Fruit fly (Drosophila melanogaster) whole organism, adult: ENCODE data around the gene Rox8.

Source experiments
- CG11617 ChIP-seq: fragments of 200-800 bp; sonication (Bioruptor generic); optimal IDR thresholded peaks from 2 replicates; lab custom pipeline; 2017; ENCODE audit warnings: mild to moderate bottlenecking, missing biosample characterization, missing genetic modification reagents, missing genetic modification characterization
- CG12768 ChIP-seq: fragments of 200-800 bp; sonication (Bioruptor generic); optimal IDR thresholded peaks from 2 replicates; lab custom pipeline; 2017; ENCODE audit warnings: missing biosample characterization, missing genetic modification characterization, mild to moderate bottlenecking, moderate library complexity, missing genetic modification reagents
- CG14711 ChIP-seq: fragments of 200-800 bp; sonication (Bioruptor generic); optimal IDR thresholded peaks from 2 replicates; lab custom pipeline; 2018; ENCODE audit warnings: missing biosample characterization, mild to moderate bottlenecking, missing genetic modification characterization, moderate library complexity
- CG1620 ChIP-seq: fragments of 200-800 bp; sonication (Bioruptor generic); optimal IDR thresholded peaks from 2 replicates; lab custom pipeline; 2016; ENCODE audit warnings: missing biosample characterization, missing genetic modification characterization
- CG33017 ChIP-seq: fragments of 200-800 bp; sonication (Bioruptor generic); optimal IDR thresholded peaks from 2 replicates; lab custom pipeline; 2018; ENCODE audit warnings: missing biosample characterization, mild to moderate bottlenecking, missing genetic modification characterization, moderate library complexity
- CG5204 ChIP-seq: fragments of 200-800 bp; sonication (Bioruptor generic); optimal IDR thresholded peaks from 2 replicates; lab custom pipeline; 2016; ENCODE audit warnings: missing biosample characterization, missing genetic modification characterization
- CG7045 ChIP-seq: fragments of 200-800 bp; sonication (Bioruptor generic); optimal IDR thresholded peaks from 2 replicates; lab custom pipeline; 2017; ENCODE audit warnings: missing biosample characterization, mild to moderate bottlenecking, missing genetic modification characterization
- Clk ChIP-seq: fragments of 200-800 bp; sonication (Bioruptor generic); optimal IDR thresholded peaks from 2 replicates; lab custom pipeline; 2017; ENCODE audit warnings: missing biosample characterization, missing genetic modification characterization
- bab1 ChIP-seq: fragments of 200-800 bp; sonication (Bioruptor generic); optimal IDR thresholded peaks from 3 replicates; lab custom pipeline; 2019; ENCODE audit warnings: missing biosample characterization, mild to moderate bottlenecking, missing genetic modification characterization, moderate library complexity
- cnc ChIP-seq, 2 experiments: fragments of >200 bp; optimal IDR thresholded peaks; 2 replicates each; lab custom pipeline; 2017
- kay ChIP-seq: fragments of 200-800 bp; sonication (Bioruptor generic); peaks from one replicate; lab custom pipeline; 2016; ENCODE audit warnings: missing biosample characterization, missing genetic modification characterization, borderline replicate concordance
- ovo ChIP-seq: fragments of 200-800 bp; sonication (Bioruptor generic); optimal IDR thresholded peaks from 2 replicates; lab custom pipeline; 2016; ENCODE audit warnings: missing biosample characterization, missing genetic modification characterization
- pad ChIP-seq: fragments of 200-800 bp; sonication (Bioruptor generic); optimal IDR thresholded peaks from 3 replicates; lab custom pipeline; 2017; ENCODE audit warnings: missing biosample characterization, missing genetic modification characterization, mild to moderate bottlenecking, moderate library complexity, missing genetic modification reagents
- tj ChIP-seq: fragments of 200-800 bp; sonication (Bioruptor generic); optimal IDR thresholded peaks from 3 replicates; lab custom pipeline; 2017; ENCODE audit warnings: missing biosample characterization, mild to moderate bottlenecking, missing genetic modification characterization, moderate library complexity

DNA sequence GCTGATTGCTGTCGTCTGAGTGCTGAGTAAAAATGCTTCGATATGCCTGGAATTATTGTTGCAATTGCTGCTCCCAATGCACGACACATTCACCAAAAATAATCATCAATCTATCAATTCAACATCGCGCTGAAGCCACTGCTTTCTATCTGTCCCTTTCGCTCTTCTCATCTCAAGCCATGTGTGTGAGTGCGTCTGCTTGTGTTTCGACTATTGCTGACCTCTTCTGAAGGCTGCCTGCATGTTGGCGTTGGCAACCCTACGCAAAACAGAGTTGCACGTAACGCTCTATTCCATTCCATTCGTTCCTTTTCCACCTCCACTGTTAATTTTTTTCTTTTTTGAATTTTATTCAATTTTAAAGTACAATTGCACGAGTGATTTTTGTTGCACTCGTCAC is 17.7 kb upstream of the Rox8 start:
- TF ChIP-seq CG1620 (GFP tag; lab: Kevin White, UChicago) (no peak), CG12768 (GFP tag; lab: Kevin White, UChicago) (no peak), ovo (no peak), bab1 (no peak), CG14711 (tag; lab: Kevin White, UChicago) (no peak), pad (GFP tag; lab: Kevin White, UChicago) (no peak), CG33017 (tag; lab: Kevin White, UChicago) (no peak), tj (GFP tag; lab: Kevin White, UChicago) (no peak), CG11617 (no peak), CG5204 (no peak), CG7045 (GFP tag; lab: Kevin White, UChicago) (no peak), kay (GFP tag; lab: Kevin White, UChicago) (no peak), cnc (optimal IDR thresholded peaks at IDR 0.05; lab: Kevin White, UChicago) (no peak), Clk (GFP tag; lab: Kevin White, UChicago) (no peak)
